Worm (Caenorhabditis elegans) whole organism, dauer: ENCODE data around the gene Y62H9A.12.
"Not testable (repeated sequence)": the region's sequence is repeated elsewhere in the genome, so short reads cannot be mapped to it uniquely, and the experiment has no call there.

ENCODE experiments used
- unc-62 ChIP-seq: sonication (generic microtip); optimal IDR thresholded peaks from 2 replicates; lab custom pipeline; 2017; ENCODE audit warnings: missing biosample characterization, missing genetic modification reagents, missing genetic modification characterization

The Y62H9A.12 gene

DNA sequence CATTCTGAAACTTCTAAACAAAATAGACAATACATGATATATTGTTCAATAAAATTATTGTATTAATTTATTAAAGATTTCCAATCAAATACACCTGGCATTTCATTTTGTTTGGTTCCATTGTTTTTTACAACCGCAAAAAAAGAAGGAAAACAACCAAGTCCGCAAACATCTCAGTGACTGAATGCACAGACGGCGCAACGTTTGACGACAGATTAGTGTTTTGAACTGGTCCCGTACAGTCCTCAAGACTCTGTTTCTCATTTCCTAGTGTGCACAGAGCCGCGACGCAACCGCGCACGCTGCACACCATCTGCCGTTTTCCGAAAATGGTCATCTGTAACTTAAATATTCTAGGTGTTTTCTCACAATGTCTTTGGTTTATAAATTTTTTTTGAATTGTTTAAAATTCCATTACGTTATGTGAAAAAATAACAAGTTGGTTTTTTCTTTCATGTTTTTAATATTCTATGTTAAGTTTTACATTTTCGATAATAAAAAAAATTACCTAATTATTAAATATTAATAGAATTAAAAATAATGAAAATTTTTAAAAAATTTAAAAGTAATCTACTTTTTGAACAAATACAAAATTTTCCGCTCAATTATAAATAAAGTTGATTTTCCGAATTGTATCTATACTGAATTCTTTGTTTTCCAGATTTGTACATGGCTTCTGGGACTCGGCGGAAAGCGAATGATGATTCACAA, 34.4 kb downstream of the Y62H9A.12 start, which contains the start of gene lsd-1:
Gene lsd-1, plus strand, starts transcription at position 661 of the 711 bp plus-strand sequence.
- no peak for TF ChIP-seq unc-62 (GFP tag; lab: Kevin White, UChicago)

DNA sequence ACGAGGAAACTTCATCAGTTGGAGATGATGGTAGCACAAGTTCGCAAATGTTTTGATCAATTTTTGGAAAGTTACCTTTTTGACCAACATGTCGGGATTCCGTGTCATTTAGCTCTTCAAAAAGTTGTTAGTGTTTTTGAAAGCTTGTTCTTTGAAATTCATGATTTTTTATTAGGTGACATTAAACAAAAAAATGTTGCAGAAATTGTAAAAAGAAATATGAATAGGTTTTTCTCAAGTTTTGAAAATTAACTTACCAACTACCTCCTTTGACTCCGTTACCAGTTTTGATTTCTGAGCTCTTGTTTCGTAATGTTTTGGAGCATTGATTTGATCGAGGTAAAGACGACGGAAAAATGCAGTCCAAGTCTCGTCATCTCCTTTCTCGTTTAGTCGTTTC, 38.2 kb downstream of the Y62H9A.12 start:
- no peak for TF ChIP-seq unc-62 (GFP tag; lab: Kevin White, UChicago)

DNA sequence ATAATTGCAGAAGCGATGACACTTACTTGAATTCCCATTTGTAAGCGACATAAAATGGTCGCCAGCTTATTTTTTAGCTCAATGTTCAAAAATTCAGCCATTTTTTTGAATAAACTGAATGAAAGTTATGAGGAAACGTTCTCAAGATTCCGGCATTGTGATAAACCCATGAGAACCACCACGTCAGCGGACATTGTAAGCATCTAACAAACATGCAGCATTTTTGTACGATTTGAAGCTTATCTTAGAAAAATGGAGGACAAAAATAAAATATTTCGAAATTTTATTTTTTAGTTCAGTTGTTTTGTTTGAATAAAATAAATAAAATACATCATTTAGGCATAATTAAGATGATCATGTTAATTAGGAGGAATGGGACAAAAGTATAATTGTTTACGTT, 39.3 kb downstream of the Y62H9A.12 start, which contains the start of gene T08D10.4:
Gene T08D10.4, minus strand, starts transcription at position 101 of the 400 bp plus-strand sequence.
- TF ChIP-seq unc-62 (GFP tag; lab: Kevin White, UChicago): no peak

DNA sequence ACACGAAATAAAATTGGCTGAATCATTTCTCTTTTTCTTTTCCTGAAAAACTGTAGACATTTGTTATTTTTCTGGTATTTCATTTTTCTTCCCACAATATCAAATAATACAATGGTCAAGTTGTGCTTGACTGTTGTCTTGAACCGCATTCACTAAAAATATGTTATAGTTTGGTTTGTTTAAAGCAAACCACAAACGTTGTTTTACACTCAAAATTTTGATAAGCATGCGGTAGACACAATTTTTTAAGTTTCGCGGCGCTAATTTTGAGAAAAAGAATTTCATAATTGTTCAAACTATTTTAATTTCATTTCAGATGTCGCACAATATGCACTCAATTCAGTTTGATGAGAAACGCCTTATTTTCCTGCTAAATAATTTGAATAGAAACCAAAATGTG, 41.2 kb downstream of the Y62H9A.12 start, which contains the start of gene T08D10.3:
Gene T08D10.3, plus strand, starts transcription at position 301 of the 400 bp plus-strand sequence.
- TF ChIP-seq unc-62 (GFP tag; lab: Kevin White, UChicago): no peak

DNA sequence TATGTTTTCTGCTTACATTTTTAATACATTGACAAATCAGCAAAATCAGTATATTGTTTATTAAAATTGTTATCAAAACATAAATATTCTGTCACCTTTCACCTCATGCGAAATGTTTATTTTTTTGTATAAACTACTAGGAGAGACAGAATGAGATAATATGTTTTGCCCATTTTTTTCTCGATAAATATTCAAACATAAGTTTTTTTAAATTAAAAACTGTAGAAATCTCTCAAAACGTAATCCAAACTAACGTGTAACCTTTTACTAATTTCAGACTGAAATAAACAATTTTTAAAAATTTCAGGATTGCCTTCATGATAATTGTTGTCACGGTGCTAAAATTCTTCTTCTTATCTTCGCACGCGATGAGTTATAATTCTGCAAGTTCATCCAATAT, 43.3 kb downstream of the Y62H9A.12 start, which contains the start of gene T08D10.5:
Gene T08D10.5, plus strand, starts transcription at position 301 of the 400 bp plus-strand sequence.
- TF ChIP-seq unc-62 (GFP tag; lab: Kevin White, UChicago): no peak

DNA sequence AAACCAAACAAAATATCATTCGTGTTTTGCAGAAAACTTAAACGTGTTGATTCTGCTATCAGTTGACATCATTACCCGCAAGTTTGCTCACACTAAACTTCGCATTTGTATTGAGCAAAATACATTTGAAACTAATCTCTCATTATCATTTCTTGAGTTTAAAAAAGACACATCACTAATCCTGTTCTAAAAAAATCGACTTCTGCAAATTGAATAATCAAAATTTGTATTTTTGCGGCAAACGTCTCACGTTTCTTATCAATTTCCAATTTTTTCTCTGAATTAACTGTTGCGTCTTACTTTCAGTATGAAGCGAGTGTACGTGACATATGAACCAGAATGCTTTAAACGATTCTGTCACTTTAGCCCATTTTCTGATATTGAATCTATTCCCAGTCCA, 45.9 kb downstream of the Y62H9A.12 start, which contains the start of gene C49F5.8:
Gene C49F5.8, plus strand, starts transcription at position 301 of the 400 bp plus-strand sequence.
- no peak for TF ChIP-seq unc-62 (GFP tag; lab: Kevin White, UChicago)

DNA sequence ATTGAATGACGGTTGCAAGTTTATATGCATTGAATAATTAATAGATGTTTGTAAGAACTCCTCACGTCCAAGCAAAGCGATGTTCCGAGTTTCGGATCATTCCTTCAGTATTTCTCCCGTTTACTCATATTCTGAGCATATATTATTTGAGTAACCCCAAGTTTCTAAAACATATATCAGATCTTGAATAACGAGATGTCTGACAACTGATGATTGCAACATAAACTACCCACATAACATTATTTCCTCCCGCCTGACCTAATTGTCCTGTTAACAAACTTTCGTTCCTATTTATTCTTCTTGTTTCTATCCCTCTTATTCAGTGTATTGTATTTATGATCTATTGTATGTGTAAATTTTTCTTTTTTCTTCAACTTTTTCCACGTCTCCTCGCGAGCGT, 47.2 kb downstream of the Y62H9A.12 start, which contains the start of gene C49F5.13:
Gene C49F5.13, plus strand, starts transcription at position 301 of the 400 bp plus-strand sequence.
- TF ChIP-seq unc-62 (GFP tag; lab: Kevin White, UChicago): not testable (repeated sequence)

DNA sequence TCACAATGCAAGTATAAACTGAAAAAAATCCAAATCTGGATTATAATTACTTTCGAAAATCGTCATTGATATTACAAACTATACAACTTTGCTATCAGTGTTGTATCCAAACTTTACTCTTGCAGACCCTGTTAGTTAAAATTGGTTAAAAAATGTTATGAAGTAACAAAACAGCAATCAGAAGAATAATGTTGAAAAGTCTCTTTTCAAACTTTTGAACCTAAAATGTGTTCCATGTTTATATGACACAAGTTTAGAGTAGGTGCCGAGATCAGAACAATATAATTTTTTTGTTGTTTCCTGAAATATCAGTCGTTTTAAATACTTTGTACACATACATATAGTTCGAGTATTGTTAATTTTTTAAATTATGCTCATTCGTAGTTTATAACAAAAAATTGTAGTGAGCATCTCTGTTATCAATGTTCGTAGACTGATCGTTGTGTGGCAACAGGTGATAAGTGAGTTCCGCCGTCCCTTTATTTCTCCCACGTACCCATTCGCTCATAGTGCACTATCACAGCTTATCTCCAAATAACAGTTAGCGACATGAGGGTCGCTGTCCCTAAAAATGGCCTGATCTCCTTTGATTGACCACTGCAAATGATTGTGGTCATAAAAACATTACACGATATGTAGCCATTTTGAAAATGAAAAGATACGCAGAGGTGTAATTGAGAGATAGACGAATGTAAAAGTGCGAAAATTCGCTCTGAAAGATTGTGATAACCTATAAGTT, 48.3 kb downstream of the Y62H9A.12 start:
- TF ChIP-seq unc-62 (GFP tag; lab: Kevin White, UChicago): no peak

DNA sequence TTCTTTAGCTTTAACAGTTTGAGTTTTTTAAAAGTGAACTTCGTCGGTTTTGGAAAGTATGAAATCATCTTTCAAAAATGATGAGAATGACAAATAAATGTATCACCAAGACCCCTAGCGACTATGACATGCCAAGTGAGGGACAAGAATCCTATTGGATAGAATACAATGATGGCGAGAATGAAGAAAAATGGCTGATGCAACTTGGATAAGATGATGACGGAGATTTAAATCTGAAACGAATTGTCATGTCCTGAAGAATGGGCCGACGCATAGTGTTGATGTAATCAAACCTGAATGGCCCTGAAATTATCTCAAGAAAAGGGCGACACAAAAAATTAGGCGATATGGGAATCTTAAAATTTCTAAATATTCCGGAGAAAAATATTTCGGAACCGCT, 49.7 kb downstream of the Y62H9A.12 start:
- TF ChIP-seq unc-62 (GFP tag; lab: Kevin White, UChicago): no peak

DNA sequence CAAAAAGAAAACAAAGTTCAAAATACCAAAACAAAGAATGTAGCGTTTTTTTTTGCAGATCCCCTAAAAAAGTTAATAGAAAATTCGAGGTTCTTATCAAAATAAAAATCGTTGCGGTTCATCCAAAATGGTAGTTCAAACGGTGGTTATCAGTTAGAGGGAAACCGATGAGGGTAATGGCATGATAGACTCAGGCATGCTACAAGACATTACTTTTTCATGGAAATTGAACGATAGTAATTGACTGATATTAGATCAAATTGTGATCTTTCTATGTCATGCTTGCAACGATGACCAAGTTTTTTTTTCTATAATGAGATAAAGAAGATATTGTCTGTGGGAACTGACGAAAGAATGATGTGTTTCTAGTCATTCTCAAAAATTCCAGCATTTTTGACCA, 50.6 kb downstream of the Y62H9A.12 start:
- no peak for TF ChIP-seq unc-62 (GFP tag; lab: Kevin White, UChicago)

DNA sequence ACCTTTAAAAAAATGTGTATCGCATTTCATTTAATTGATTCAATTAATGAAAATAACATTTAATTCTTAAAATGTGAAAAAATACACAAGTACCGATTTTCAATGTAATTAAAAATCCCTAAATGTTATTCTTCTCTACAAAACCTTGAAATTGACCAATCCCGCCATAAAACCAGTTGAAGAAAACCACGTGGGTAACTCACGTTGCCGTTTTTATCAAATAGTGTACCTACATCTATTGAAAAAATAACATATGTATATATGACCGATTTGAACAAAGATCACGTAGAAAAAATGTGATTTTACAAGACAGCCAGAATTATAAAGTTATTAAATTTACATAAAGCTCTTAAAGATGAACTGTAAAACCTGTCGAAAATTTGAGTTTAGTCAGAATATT, 51.2 kb downstream of the Y62H9A.12 start:
- no peak for TF ChIP-seq unc-62 (GFP tag; lab: Kevin White, UChicago)
